Worm (Caenorhabditis elegans) whole organism, midembryonic: ENCODE results near the gene smrc-1.

Source experiments
- T22C8.4 ChIP-seq: fragments of 200-800 bp; sonication (Bioruptor generic); IDR thresholded peaks from 2 replicates; pipeline ENCODE4 v1.3.6; 2022; ENCODE audit warnings: missing genetic modification characterization, missing compliant biosample characterization
- cog-1 ChIP-seq: sonication (generic microtip); optimal IDR thresholded peaks from 2 replicates; lab custom pipeline; 2016; ENCODE audit warnings: missing genetic modification characterization, missing compliant biosample characterization
- flt-1 ChIP-seq: fragments of 200-800 bp; sonication (Bioruptor generic); IDR thresholded peaks from 2 replicates; pipeline ENCODE4 v1.3.6; 2022; ENCODE audit warnings: missing genetic modification characterization, missing compliant biosample characterization
- klf-2 ChIP-seq: fragments of 200-800 bp; sonication (Bioruptor generic); conservative IDR thresholded peaks from 2 replicates; pipeline ENCODE4 v1.3.6; 2022; ENCODE audit warnings: missing genetic modification reagents, missing genetic modification characterization, missing compliant biosample characterization
- ref-1 ChIP-seq: fragments of 200-800 bp; sonication (Bioruptor generic); conservative IDR thresholded peaks from 2 replicates; pipeline ENCODE4 v1.3.6; 2022; ENCODE audit warnings: missing genetic modification reagents, missing genetic modification characterization, missing compliant biosample characterization
- tab-1 ChIP-seq: fragments of 200-800 bp; sonication (Bioruptor generic); IDR thresholded peaks from 2 replicates; pipeline ENCODE4 v1.3.6; 2022; ENCODE audit warnings: missing genetic modification characterization, missing compliant biosample characterization
- ztf-23 ChIP-seq: fragments of 200-800 bp; sonication (Bioruptor generic); IDR thresholded peaks from 2 replicates; pipeline ENCODE4 v1.3.6; 2022; ENCODE audit warnings: missing genetic modification reagents, missing genetic modification characterization, missing compliant biosample characterization

DNA sequence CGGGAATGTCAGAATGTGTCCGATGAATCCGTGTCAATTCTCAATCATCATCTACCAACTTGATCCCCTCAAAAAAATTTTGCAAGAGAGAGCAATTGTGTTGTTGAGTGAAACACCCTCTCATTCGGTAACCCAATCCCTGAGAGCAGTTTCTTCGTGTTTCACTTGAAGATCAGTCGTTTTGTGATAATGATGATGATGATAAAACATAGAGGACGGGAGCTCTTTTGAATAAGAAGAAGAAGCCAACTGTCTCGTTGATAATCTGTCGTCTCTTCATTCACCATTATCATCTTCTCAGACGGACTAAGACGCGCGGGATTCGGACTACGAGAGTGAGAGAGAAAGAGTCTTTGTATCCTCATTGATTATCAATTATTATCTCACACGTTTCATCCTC, 14.4 kb downstream of the smrc-1 start:
- TF ChIP-seq tab-1: no peak
- TF ChIP-seq flt-1: no peak
- TF ChIP-seq T22C8.4: no peak
- TF ChIP-seq ztf-23 (GFP tag; lab: Robert Waterston, UW): no peak
- TF ChIP-seq cog-1 (tag; lab: Kevin White, UChicago): no peak
- no peak for TF ChIP-seq klf-2
- no peak for TF ChIP-seq ref-1
